Fruit fly (Drosophila melanogaster) whole organism, embryonic: ENCODE measurements around the gene CG11670.

Experiments used
- Bgb ChIP-seq: fragments of 200-800 bp; sonication (Bioruptor generic); IDR thresholded peaks from 2 replicates; pipeline ENCODE4 v1.3.6; 2022; ENCODE audit warnings: missing biosample characterization, missing genetic modification characterization; ENCODE audit not compliant: partially characterized antibody
- CG1024 ChIP-seq: fragments of 200-800 bp; sonication (Bioruptor generic); IDR thresholded peaks from 2 replicates; pipeline ENCODE4 v1.3.6; 2022; ENCODE audit warnings: missing biosample characterization, missing genetic modification characterization
- CG10267 ChIP-seq: fragments of 200-800 bp; sonication (Bioruptor generic); optimal IDR thresholded peaks from 2 replicates; lab custom pipeline; 2018; ENCODE audit warnings: missing biosample characterization, mild to moderate bottlenecking, missing genetic modification characterization, moderate library complexity
- CG10321 ChIP-seq: fragments of 200-800 bp; sonication (Bioruptor generic); IDR thresholded peaks from 2 replicates; pipeline ENCODE4 v1.3.6; 2022; ENCODE audit warnings: missing biosample characterization, missing genetic modification characterization
- CG12659 ChIP-seq: fragments of 200-800 bp; sonication (Bioruptor generic); optimal IDR thresholded peaks from 3 replicates; lab custom pipeline; 2017; ENCODE audit warnings: mild to moderate bottlenecking, missing biosample characterization, missing genetic modification reagents, missing genetic modification characterization
- CG13775 ChIP-seq: fragments of 200-800 bp; sonication (Bioruptor generic); optimal IDR thresholded peaks from 3 replicates; lab custom pipeline; 2017; ENCODE audit warnings: missing biosample characterization, mild to moderate bottlenecking, missing genetic modification characterization
- CG14014 ChIP-seq: fragments of 200-800 bp; sonication (Bioruptor generic); IDR thresholded peaks from 2 replicates; pipeline ENCODE4 v1.3.6; 2022; ENCODE audit warnings: missing biosample characterization, missing genetic modification characterization
- CG14050 ChIP-seq: fragments of 200-800 bp; sonication (Bioruptor generic); IDR thresholded peaks from 3 replicates; pipeline ENCODE4 v1.3.6; 2022; ENCODE audit warnings: missing biosample characterization, missing genetic modification characterization
- CG17829 ChIP-seq: fragments of 200-800 bp; optimal IDR thresholded peaks from 2 replicates; lab custom pipeline; 2019; ENCODE audit warnings: missing biosample characterization, mild to moderate bottlenecking, missing genetic modification characterization, moderate library complexity
- CG18262 ChIP-seq: fragments of 200-800 bp; optimal IDR thresholded peaks from 3 replicates; lab custom pipeline; 2019; ENCODE audit warnings: missing biosample characterization, mild to moderate bottlenecking, missing genetic modification characterization, moderate library complexity
- CG30020 ChIP-seq: fragments of 200-800 bp; optimal IDR thresholded peaks from 2 replicates; lab custom pipeline; 2019; ENCODE audit warnings: missing biosample characterization, mild to moderate bottlenecking, missing genetic modification characterization, moderate library complexity
- CG6175 ChIP-seq: fragments of 200-800 bp; sonication (Bioruptor generic); IDR thresholded peaks from 3 replicates; pipeline ENCODE4 v1.3.6; 2022; ENCODE audit warnings: missing biosample characterization, missing genetic modification characterization
- CG7372 ChIP-seq: fragments of 200-800 bp; sonication (Bioruptor generic); IDR thresholded peaks from 2 replicates; pipeline ENCODE4 v1.3.6; 2022; ENCODE audit warnings: missing biosample characterization, missing genetic modification characterization
- CG7928 ChIP-seq: fragments of 200-800 bp; sonication (Bioruptor generic); optimal IDR thresholded peaks from 2 replicates; lab custom pipeline; 2017; ENCODE audit warnings: missing biosample characterization, mild to moderate bottlenecking, missing genetic modification characterization
- Dbx ChIP-seq: fragments of 200-800 bp; sonication (Bioruptor generic); IDR thresholded peaks from 3 replicates; pipeline ENCODE4 v1.3.6; 2022; ENCODE audit warnings: missing biosample characterization, missing genetic modification characterization
- Dll ChIP-seq: fragments of 200-800 bp; sonication (Bioruptor generic); IDR thresholded peaks from 4 replicates; pipeline ENCODE4 v1.3.6; 2022; ENCODE audit warnings: missing biosample characterization, missing genetic modification characterization; ENCODE audit not compliant: partially characterized antibody
- E2f2 ChIP-seq: fragments of 200-800 bp; sonication (Bioruptor generic); IDR thresholded peaks from 2 replicates; pipeline ENCODE4 v1.3.6; 2022; ENCODE audit warnings: missing biosample characterization, missing genetic modification characterization
- Ets97D ChIP-seq: fragments of 200-800 bp; sonication (Bioruptor generic); optimal IDR thresholded peaks from 3 replicates; lab custom pipeline; 2016; ENCODE audit warnings: missing biosample characterization, missing genetic modification characterization
- Lhr ChIP-seq: fragments of 200-800 bp; sonication (Bioruptor generic); optimal IDR thresholded peaks from 3 replicates; lab custom pipeline; 2017; ENCODE audit warnings: mild to moderate bottlenecking, missing biosample characterization, missing genetic modification reagents, missing genetic modification characterization
- Lpt ChIP-seq: fragments of >200 bp; optimal IDR thresholded peaks from 2 replicates; lab custom pipeline; 2018; ENCODE audit warnings: missing biosample characterization, missing genetic modification characterization
- MESR4 ChIP-seq: fragments of 200-800 bp; sonication (Bioruptor generic); optimal IDR thresholded peaks from 2 replicates; lab custom pipeline; 2018; ENCODE audit warnings: missing biosample characterization, mild to moderate bottlenecking, missing genetic modification characterization, moderate library complexity
- Max ChIP-seq: fragments of 200-800 bp; sonication (Bioruptor generic); optimal IDR thresholded peaks from 2 replicates; lab custom pipeline; 2016; ENCODE audit warnings: missing biosample characterization, mild to moderate bottlenecking, missing genetic modification characterization
- Nf-YB ChIP-seq: fragments of 200-800 bp; sonication (Bioruptor generic); optimal IDR thresholded peaks from 3 replicates; lab custom pipeline; 2019; ENCODE audit warnings: missing biosample characterization, mild to moderate bottlenecking, missing genetic modification characterization, moderate library complexity
- Scr ChIP-seq: fragments of 200-800 bp; sonication (Bioruptor generic); IDR thresholded peaks from 2 replicates; pipeline ENCODE4 v1.3.6; 2022; ENCODE audit warnings: missing biosample characterization, missing genetic modification characterization; ENCODE audit not compliant: partially characterized antibody
- Side ChIP-seq: fragments of 200-800 bp; sonication (Bioruptor generic); optimal IDR thresholded peaks from 2 replicates; lab custom pipeline; 2016; ENCODE audit warnings: missing biosample characterization, missing genetic modification characterization
- Sin3A ChIP-seq: fragments of >200 bp; optimal IDR thresholded peaks from 2 replicates; lab custom pipeline; 2018
- Vsx1 ChIP-seq: fragments of 200-800 bp; sonication (Bioruptor generic); optimal IDR thresholded peaks from 2 replicates; lab custom pipeline; 2017; ENCODE audit warnings: missing biosample characterization, mild to moderate bottlenecking, missing genetic modification characterization, missing genetic modification reagents
- YL-1 ChIP-seq: fragments of 200-800 bp; sonication (Bioruptor generic); optimal IDR thresholded peaks from 3 replicates; lab custom pipeline; 2017; ENCODE audit warnings: missing biosample characterization, mild to moderate bottlenecking, missing genetic modification characterization
- ac ChIP-seq: fragments of 200-800 bp; sonication (Bioruptor generic); optimal IDR thresholded peaks from 3 replicates; lab custom pipeline; 2017; ENCODE audit warnings: missing biosample characterization, mild to moderate bottlenecking, missing genetic modification characterization
- aop ChIP-seq: fragments of 200-800 bp; sonication (Bioruptor generic); IDR thresholded peaks from 2 replicates; pipeline ENCODE4 v1.3.6; 2022; ENCODE audit warnings: missing biosample characterization, missing genetic modification characterization
- bbx ChIP-seq: fragments of 200-800 bp; sonication (Bioruptor generic); IDR thresholded peaks from 2 replicates; pipeline ENCODE4 v1.3.6; 2022; ENCODE audit warnings: missing biosample characterization, missing genetic modification characterization; ENCODE audit not compliant: partially characterized antibody
- cg ChIP-seq: fragments of 200-800 bp; sonication (Bioruptor generic); optimal IDR thresholded peaks from 3 replicates; lab custom pipeline; 2019; ENCODE audit warnings: missing biosample characterization, mild to moderate bottlenecking, missing genetic modification characterization, moderate library complexity
- ci ChIP-seq: fragments of 200-800 bp; sonication (Bioruptor generic); IDR thresholded peaks from 3 replicates; pipeline ENCODE4 v1.3.6; 2022; ENCODE audit warnings: missing biosample characterization, missing genetic modification characterization
- crp ChIP-seq, 2 experiments: fragments of 200-800 bp; sonication (Bioruptor generic); optimal IDR thresholded peaks; 2 replicates in 1 of 2; 3 replicates in 1 of 2; lab custom pipeline; 2017; ENCODE audit warnings: missing biosample characterization in 2 of 2, missing genetic modification characterization in 2 of 2, mild to moderate bottlenecking in 1 of 2, moderate library complexity in 1 of 2
- dpn ChIP-seq, 2 experiments: fragments of 200-800 bp; sonication (Bioruptor generic); optimal IDR thresholded peaks; 3 replicates each; lab custom pipeline; 2016; ENCODE audit warnings: missing biosample characterization in 2 of 2, missing genetic modification characterization in 2 of 2
- eyg ChIP-seq: fragments of 200-800 bp; sonication (Bioruptor generic); optimal IDR thresholded peaks from 3 replicates; lab custom pipeline; 2016; ENCODE audit warnings: missing biosample characterization, missing genetic modification characterization
- her ChIP-seq: fragments of 200-800 bp; sonication (Bioruptor generic); optimal IDR thresholded peaks from 2 replicates; lab custom pipeline; 2016; ENCODE audit warnings: missing biosample characterization, missing genetic modification characterization
- kni ChIP-seq: fragments of 200-800 bp; sonication (Bioruptor generic); optimal IDR thresholded peaks from 3 replicates; lab custom pipeline; 2017; ENCODE audit warnings: mild to moderate bottlenecking, missing biosample characterization, missing genetic modification reagents, missing genetic modification characterization
- lola ChIP-seq, 3 experiments: fragments of >200 bp in 2 of 3; fragments of 200-800 bp in 1 of 3; sonication (Bioruptor generic) in 1 of 3; optimal IDR thresholded peaks; 2 replicates each; lab custom pipeline; 2017 to 2019; ENCODE audit warnings: missing biosample characterization in 3 of 3, missing genetic modification characterization in 3 of 3, mild to moderate bottlenecking in 1 of 3, moderate library complexity in 1 of 3
- mirr ChIP-seq: fragments of 200-800 bp; sonication (Bioruptor generic); optimal IDR thresholded peaks from 3 replicates; lab custom pipeline; 2018; ENCODE audit warnings: missing biosample characterization, mild to moderate bottlenecking, missing genetic modification characterization
- nmo ChIP-seq: fragments of 200-800 bp; sonication (Bioruptor generic); optimal IDR thresholded peaks from 2 replicates; lab custom pipeline; 2018; ENCODE audit warnings: missing biosample characterization, mild to moderate bottlenecking, missing genetic modification characterization, moderate library complexity
- psq ChIP-seq: fragments of 200-800 bp; sonication (Bioruptor generic); optimal IDR thresholded peaks from 2 replicates; lab custom pipeline; 2017; ENCODE audit warnings: missing biosample characterization, missing genetic modification characterization
- pum ChIP-seq: fragments of 200-800 bp; sonication (Bioruptor generic); optimal IDR thresholded peaks from 2 replicates; lab custom pipeline; 2016; ENCODE audit warnings: missing biosample characterization, missing genetic modification characterization
- ranshi ChIP-seq: fragments of 200-800 bp; sonication (Bioruptor generic); IDR thresholded peaks from 2 replicates; pipeline ENCODE4 v1.3.6; 2022; ENCODE audit warnings: missing biosample characterization, missing genetic modification characterization
- sna ChIP-seq: fragments of 200-800 bp; sonication (Bioruptor generic); IDR thresholded peaks from 2 replicates; pipeline ENCODE4 v1.3.6; 2022; ENCODE audit warnings: missing biosample characterization, missing genetic modification characterization; ENCODE audit not compliant: partially characterized antibody
- trem ChIP-seq: fragments of 200-800 bp; optimal IDR thresholded peaks from 3 replicates; lab custom pipeline; 2019; ENCODE audit warnings: missing biosample characterization, mild to moderate bottlenecking, missing genetic modification characterization, moderate library complexity
- unpg ChIP-seq: fragments of 200-800 bp; sonication (Bioruptor generic); optimal IDR thresholded peaks from 3 replicates; lab custom pipeline; 2018; ENCODE audit warnings: missing biosample characterization, mild to moderate bottlenecking, missing genetic modification characterization, moderate library complexity
- wek ChIP-seq: fragments of 200-800 bp; sonication (Bioruptor generic); optimal IDR thresholded peaks from 3 replicates; lab custom pipeline; 2018; ENCODE audit warnings: missing biosample characterization, mild to moderate bottlenecking, missing genetic modification characterization, moderate library complexity

Gene CG11670

dm6 chr3R:13010905-13011620 is 30.8 kb upstream of the CG11670 start, which contains the start of gene CG8031 (continued):
- TF ChIP-seq lola (GFP tag; optimal IDR thresholded peaks at IDR 0.05; lab: Kevin White, UChicago), result peak in 1 of 3 experiments; percentile 14
- TF ChIP-seq Vsx1 (GFP tag; lab: Kevin White, UChicago), result no peak
- no peak for TF ChIP-seq psq (GFP tag; lab: Kevin White, UChicago)
- no peak for TF ChIP-seq Scr
- peak; percentile 26 for TF ChIP-seq trem
- TF ChIP-seq dpn (GFP tag; optimal IDR thresholded peaks at IDR 0.05; lab: Kevin White, UChicago), result no peak
- peak; percentile 97 for TF ChIP-seq MESR4
- TF ChIP-seq ci (GFP tag; lab: Robert Waterston, UW), result 0 out of 3 replicates have a peak, but pooled peaks have one; percentile 5
- peak; percentile 68 for TF ChIP-seq nmo (GFP tag; lab: Kevin White, UChicago)
- TF ChIP-seq Dbx, result no peak
- TF ChIP-seq CG12659, result peak; percentile 78
- no peak for TF ChIP-seq mirr (GFP tag; lab: Kevin White, UChicago)
- no peak for TF ChIP-seq aop (GFP tag; lab: Robert Waterston, UW)
- TF ChIP-seq eyg (GFP tag; lab: Kevin White, UChicago), result no peak
- no peak for TF ChIP-seq CG6175 (GFP tag; lab: Robert Waterston, UW)
- TF ChIP-seq YL-1 (GFP tag; lab: Kevin White, UChicago), result peak; percentile 46
- TF ChIP-seq CG10267, result peak; percentile 60
- TF ChIP-seq Max (GFP tag; lab: Kevin White, UChicago), result no peak
- 0 out of 3 replicates have a peak, but pooled peaks have one; percentile 18 for TF ChIP-seq CG14050
- no peak for TF ChIP-seq CG1024 (GFP tag; lab: Robert Waterston, UW)
- peak in 1 of 2 experiments; percentile 6 for TF ChIP-seq crp (GFP tag; optimal IDR thresholded peaks at IDR 0.05; lab: Kevin White, UChicago)
- peak; percentile 97 for TF ChIP-seq cg (GFP tag; lab: Kevin White, UChicago)
- peak; percentile 78 for TF ChIP-seq Lhr (GFP tag; lab: Kevin White, UChicago)
- no peak for TF ChIP-seq unpg (GFP tag; lab: Kevin White, UChicago)
- TF ChIP-seq her (GFP tag; lab: Kevin White, UChicago), result no peak
- peak; percentile 90 for TF ChIP-seq CG7928 (GFP tag; lab: Kevin White, UChicago)
- TF ChIP-seq CG7372 (GFP tag; lab: Robert Waterston, UW), result no peak
- TF ChIP-seq Lpt (GFP tag; lab: Kevin White, UChicago), result no peak
- peak; percentile 55; the same call in 1 of the 2 replicates for TF ChIP-seq sna (GFP tag; lab: Robert Waterston, UW)
- no peak for TF ChIP-seq kni (GFP tag; lab: Kevin White, UChicago)
- TF ChIP-seq wek, result no peak
- TF ChIP-seq Nf-YB (GFP tag; lab: Kevin White, UChicago), result no peak
- 0 out of 2 replicates have a peak, but pooled peaks have one; percentile 17 for TF ChIP-seq Bgb (GFP tag; lab: Robert Waterston, UW)
- TF ChIP-seq bbx (GFP tag; lab: Robert Waterston, UW), result peak; percentile 32; the same call in 1 of the 2 replicates
- peak; percentile 7 for TF ChIP-seq CG17829 (tag; lab: Kevin White, UChicago)
- TF ChIP-seq CG13775, result no peak
- peak; percentile 27 for TF ChIP-seq CG30020
- TF ChIP-seq CG10321, result 0 out of 2 replicates have a peak, but pooled peaks have one; percentile 16
- no peak for TF ChIP-seq pum
- 0 out of 2 replicates have a peak, but pooled peaks have one; percentile 8 for TF ChIP-seq E2f2
- TF ChIP-seq Dll (GFP tag; lab: Robert Waterston, UW), result 0 out of 4 replicates have a peak, but pooled peaks have one; percentile 17
- no peak for TF ChIP-seq CG14014
- no peak for TF ChIP-seq ranshi (GFP tag; lab: Robert Waterston, UW)
- TF ChIP-seq CG18262 (tag; lab: Kevin White, UChicago), result no peak
- peak; percentile 16 for TF ChIP-seq Ets97D (GFP tag; lab: Kevin White, UChicago)
- TF ChIP-seq Side (GFP tag; lab: Kevin White, UChicago), result no peak
- no peak for TF ChIP-seq ac (GFP tag; lab: Kevin White, UChicago)
- peak; percentile 91 for TF ChIP-seq Sin3A (lab: Kevin White, UChicago)
